Worm (Caenorhabditis elegans): ENCODE measurements around the gene F37A4.3.

ce11 chrIII:6746668-6747067 lies 28.3 kb downstream of the F37A4.3 start:
- TF ChIP-seq rcor-1 (GFP tag; IDR thresholded peaks at IDR 0.05) (no peak), dox-1 (GFP tag; IDR thresholded peaks at IDR 0.05) (no peak), ceh-100 (GFP tag; IDR thresholded peaks at IDR 0.05) (no peak), ztf-18 (tag; optimal IDR thresholded peaks at IDR 0.05) (no peak)
